Worm (Caenorhabditis elegans) whole organism, L3 larva: ENCODE data around the gene AH10.4.

ENCODE experiments used
- ceh-82 ChIP-seq: fragments of 150-350 bp; optimal IDR thresholded peaks from 2 replicates; lab custom pipeline; 2014; ENCODE audit warnings: missing biosample characterization, missing genetic modification characterization
- nhr-11 ChIP-seq: fragments of 150-350 bp; optimal IDR thresholded peaks from 2 replicates; lab custom pipeline; 2014; ENCODE audit warnings: missing biosample characterization, missing genetic modification characterization
- nhr-28 ChIP-seq: fragments of 150-350 bp; optimal IDR thresholded peaks from 2 replicates; lab custom pipeline; 2014; ENCODE audit warnings: missing biosample characterization, missing genetic modification characterization
- nhr-76 ChIP-seq: fragments of 150-350 bp; sonication (generic microtip); optimal IDR thresholded peaks from 5 replicates; lab custom pipeline; 2014; ENCODE audit warnings: missing biosample characterization, missing genetic modification characterization
- pha-4 ChIP-seq: fragments of 150-350 bp; optimal IDR thresholded peaks from 2 replicates; lab custom pipeline; 2014; ENCODE audit warnings: missing biosample characterization, missing genetic modification reagents, missing genetic modification characterization
- tbx-2 ChIP-seq: sonication (generic microtip); optimal IDR thresholded peaks from 2 replicates; lab custom pipeline; 2016; ENCODE audit warnings: mild to moderate bottlenecking, missing genetic modification characterization, missing compliant biosample characterization

ce11 chrV:14139252-14140100, 1.8 kb upstream of the AH10.4 start:
- no peak for TF ChIP-seq tbx-2
- no peak for TF ChIP-seq ceh-82 (tag; lab: Kevin White, UChicago)
- TF ChIP-seq nhr-76: no peak
- TF ChIP-seq nhr-28 (tag; lab: Kevin White, UChicago): no peak
- TF ChIP-seq pha-4: no peak
- TF ChIP-seq nhr-11 (tag; lab: Kevin White, UChicago): no peak
